Fruit fly (Drosophila melanogaster): ENCODE data around the gene CG32221.
A peak's percentile ranks its signal among the peaks of the same experiment; 100 is the strongest.

Gene CG32221

dm6 chr3L:19807103-19807502, 27.4 kb upstream of the CG32221 start, which contains the start of the genes CG14104 and Kap-alpha1 (continued):
- TF ChIP-seq Dek (tag; optimal IDR thresholded peaks at IDR 0.05) (no peak), CG10565 (GFP tag; optimal IDR thresholded peaks at IDR 0.05) (no peak)

- peak; percentile 24 for TF ChIP-seq sens (GFP tag)
- TF ChIP-seq CG15514 (GFP tag; optimal IDR thresholded peaks at IDR 0.05): peak; percentile 91
- no peak for TF ChIP-seq hkb (optimal IDR thresholded peaks at IDR 0.05)
- TF ChIP-seq hkb (GFP tag; IDR thresholded peaks at IDR 0.05): no peak
- TF ChIP-seq CG34422 (GFP tag; IDR thresholded peaks at IDR 0.05): 0 out of 3 replicates have a peak, but pooled peaks have one; percentile 2
Observed at dm6 chr3L:19807521-19807920, 26.9 kb upstream of the CG32221 start.

- TF ChIP-seq chinmo (GFP tag; IDR thresholded peaks at IDR 0.05; ENCODE audit: partially characterized antibody): 0 out of 4 replicates have a peak, but pooled peaks have one; percentile 58
- no peak for TF ChIP-seq CG13894 (tag; optimal IDR thresholded peaks at IDR 0.05)
- peak; percentile 34 for TF ChIP-seq Elba2 (GFP tag; optimal IDR thresholded peaks at IDR 0.05)
- TF ChIP-seq az2 (GFP tag; optimal IDR thresholded peaks at IDR 0.05): no peak
- TF ChIP-seq CG16815 (GFP tag; optimal IDR thresholded peaks at IDR 0.05): no peak
- TF ChIP-seq vvl (GFP tag; IDR thresholded peaks at IDR 0.05): peak; percentile 58
- no peak for TF ChIP-seq bbx (GFP tag; IDR thresholded peaks at IDR 0.05; ENCODE audit: partially characterized antibody)
- no peak for TF ChIP-seq CG7928 (GFP tag; optimal IDR thresholded peaks at IDR 0.05)
- TF ChIP-seq CG8359 (GFP tag; optimal IDR thresholded peaks at IDR 0.05; ENCODE audit: borderline replicate concordance): no peak
- no peak for TF ChIP-seq Ravus (GFP tag; IDR thresholded peaks at IDR 0.05)
- no peak for TF ChIP-seq lov (optimal IDR thresholded peaks at IDR 0.05)
- no peak for TF ChIP-seq lov (GFP tag; IDR thresholded peaks at IDR 0.05)
- no peak for TF ChIP-seq CG30431 (GFP tag; optimal IDR thresholded peaks at IDR 0.05)
- no peak for TF ChIP-seq bigmax (GFP tag; optimal IDR thresholded peaks at IDR 0.05)
- no peak for TF ChIP-seq MBD-R2 (GFP tag; IDR thresholded peaks at IDR 0.05)
- TF ChIP-seq CG7786 (GFP tag; optimal IDR thresholded peaks at IDR 0.05): no peak
- TF ChIP-seq CG6272 (GFP tag; IDR thresholded peaks at IDR 0.05): no peak
- TF ChIP-seq hbn (GFP tag; IDR thresholded peaks at IDR 0.05; ENCODE audit: partially characterized antibody): no peak
- TF ChIP-seq sug (tag; optimal IDR thresholded peaks at IDR 0.05): no peak
- no peak for TF ChIP-seq Ptx1 (GFP tag; IDR thresholded peaks at IDR 0.05)
- TF ChIP-seq da (GFP tag; optimal IDR thresholded peaks at IDR 0.05): no peak
- no peak for TF ChIP-seq CG9215 (GFP tag; IDR thresholded peaks at IDR 0.05)
- no peak for TF ChIP-seq jing (GFP tag; optimal IDR thresholded peaks at IDR 0.05)
- no peak for TF ChIP-seq CG13296 (GFP tag; optimal IDR thresholded peaks at IDR 0.05)
- no peak for TF ChIP-seq kay (GFP tag; optimal IDR thresholded peaks at IDR 0.05)
- no peak for TF ChIP-seq peb (GFP tag; IDR thresholded peaks at IDR 0.05)
- TF ChIP-seq Trl (optimal IDR thresholded peaks at IDR 0.05): no peak
- no peak for TF ChIP-seq Trl (GFP tag; optimal IDR thresholded peaks at IDR 0.05)
Observed at dm6 chr3L:19812491-19812890, 22.0 kb upstream of the CG32221 start.

dm6 chr3L:19813075-19813903, 21.2 kb upstream of the CG32221 start, which contains the start of gene Cyp305a1:
Gene Cyp305a1, minus strand, starts transcription at chr3L:19813339.
- TF ChIP-seq H2.0 (GFP tag; IDR thresholded peaks at IDR 0.05) (no peak), Ets97D (GFP tag; optimal IDR thresholded peaks at IDR 0.05) (no peak), Aef1 (GFP tag; IDR thresholded peaks at IDR 0.05) (no peak), pros (GFP tag; optimal IDR thresholded peaks at IDR 0.05) (no peak), CG11695 (GFP tag; IDR thresholded peaks at IDR 0.05) (no peak), sens (GFP tag) (peak; percentile 79), E2f2 (GFP tag; IDR thresholded peaks at IDR 0.05) (no peak), twi (tag; optimal IDR thresholded peaks at IDR 0.05) (peak; percentile 31), sug (tag; optimal IDR thresholded peaks at IDR 0.05) (peak; percentile 69), run (tag; optimal IDR thresholded peaks at IDR 0.05) (no peak), wdn (GFP tag; IDR thresholded peaks at IDR 0.05) (no peak), Ptx1 (GFP tag; IDR thresholded peaks at IDR 0.05) (no peak), Abd-B (GFP tag; optimal IDR thresholded peaks at IDR 0.05) (no peak), CG8765 (GFP tag; IDR thresholded peaks at IDR 0.05) (no peak), corto (GFP tag; optimal IDR thresholded peaks at IDR 0.05) (no peak), D19B (GFP tag; optimal IDR thresholded peaks at IDR 0.05) (no peak)
